Worm (Caenorhabditis elegans): Measurements from ENCODE around the gene T21B4.15.

T21B4.15 gene

ce11 chrII:12494556-12495131, 4.6 kb downstream of the T21B4.15 start, which contains the start of gene col-85:
Gene col-85 (minus strand): TSS chrII:12495095.
- peak; percentile 40 for TF ChIP-seq ztf-11 (tag; optimal IDR thresholded peaks at IDR 0.05)
- peak; percentile 95 for TF ChIP-seq M03D4.4 (tag; optimal IDR thresholded peaks at IDR 0.05)
- TF ChIP-seq flh-1 (GFP tag; optimal IDR thresholded peaks at IDR 0.05), result peak; percentile 92
- peak; percentile 72 for TF ChIP-seq nhr-28 (tag; optimal IDR thresholded peaks at IDR 0.05)
- TF ChIP-seq pha-4 (tag; optimal IDR thresholded peaks at IDR 0.05), result peak; percentile 18
- peak; percentile 91 for TF ChIP-seq lin-32 (GFP tag; optimal IDR thresholded peaks at IDR 0.05)
- peak; percentile 86 for TF ChIP-seq sem-2 (GFP tag; optimal IDR thresholded peaks at IDR 0.05)
- TF ChIP-seq mep-1 (tag; optimal IDR thresholded peaks at IDR 0.05), result peak; percentile 58
- TF ChIP-seq lsy-2 (tag; optimal IDR thresholded peaks at IDR 0.05), result peak; percentile 48
- no peak for TF ChIP-seq blmp-1 (tag; optimal IDR thresholded peaks at IDR 0.05)
- peak; percentile 97 for TF ChIP-seq sptf-1 (tag; optimal IDR thresholded peaks at IDR 0.05)
- TF ChIP-seq mls-2 (tag; optimal IDR thresholded peaks at IDR 0.05), result peak; percentile 98
- peak; percentile 96 for TF ChIP-seq ceh-83 (GFP tag; optimal IDR thresholded peaks at IDR 0.05)
- peak; percentile 23 for TF ChIP-seq unc-62 (GFP tag; optimal IDR thresholded peaks at IDR 0.05)
- peak; percentile 91 for TF ChIP-seq tbx-8 (GFP tag; optimal IDR thresholded peaks at IDR 0.05)
- TF ChIP-seq elt-3 (tag; optimal IDR thresholded peaks at IDR 0.05), result peak; percentile 4
- peak; percentile 94 for TF ChIP-seq drap-1 (GFP tag; optimal IDR thresholded peaks at IDR 0.05)
- TF ChIP-seq nhr-12 (tag; optimal IDR thresholded peaks at IDR 0.05), result peak; percentile 38
- no peak for TF ChIP-seq hlh-1 (tag; optimal IDR thresholded peaks at IDR 0.05)
- TF ChIP-seq mab-5 (tag; optimal IDR thresholded peaks at IDR 0.05), result peak; percentile 49
- peak; percentile 94 for TF ChIP-seq ceh-43 (GFP tag; optimal IDR thresholded peaks at IDR 0.05)
- TF ChIP-seq elt-1 (tag; optimal IDR thresholded peaks at IDR 0.05; ENCODE audit: borderline replicate concordance, insufficient read depth), result peak; percentile 10
- peak; percentile 50 for TF ChIP-seq unc-39 (tag; optimal IDR thresholded peaks at IDR 0.05)
- no peak for TF ChIP-seq snpc-4 (tag; optimal IDR thresholded peaks at IDR 0.05)
- TF ChIP-seq cnd-1 (tag; optimal IDR thresholded peaks at IDR 0.05), result peak; percentile 89
- peak; percentile 47 for TF ChIP-seq ces-1 (GFP tag; optimal IDR thresholded peaks at IDR 0.05)
- TF ChIP-seq ham-2 (GFP tag; optimal IDR thresholded peaks at IDR 0.05), result peak; percentile 94
- no peak for TF ChIP-seq zip-8 (tag; optimal IDR thresholded peaks at IDR 0.05)
- peak; percentile 94 for TF ChIP-seq bed-3 (GFP tag; optimal IDR thresholded peaks at IDR 0.05)
- TF ChIP-seq ceh-39 (tag; optimal IDR thresholded peaks at IDR 0.05), result peak; percentile 1
- no peak for TF ChIP-seq nhr-2 (tag; optimal IDR thresholded peaks at IDR 0.05)
- no peak for TF ChIP-seq nhr-76 (tag; optimal IDR thresholded peaks at IDR 0.05)
- TF ChIP-seq lin-13 (tag; optimal IDR thresholded peaks at IDR 0.05), result peak; percentile 15
- TF ChIP-seq nhr-237 (tag; optimal IDR thresholded peaks at IDR 0.05), result peak; percentile 45
- TF ChIP-seq unc-120 (tag; optimal IDR thresholded peaks at IDR 0.05; ENCODE audit: poor library complexity, severe bottlenecking), result peak; percentile 94

DNA sequence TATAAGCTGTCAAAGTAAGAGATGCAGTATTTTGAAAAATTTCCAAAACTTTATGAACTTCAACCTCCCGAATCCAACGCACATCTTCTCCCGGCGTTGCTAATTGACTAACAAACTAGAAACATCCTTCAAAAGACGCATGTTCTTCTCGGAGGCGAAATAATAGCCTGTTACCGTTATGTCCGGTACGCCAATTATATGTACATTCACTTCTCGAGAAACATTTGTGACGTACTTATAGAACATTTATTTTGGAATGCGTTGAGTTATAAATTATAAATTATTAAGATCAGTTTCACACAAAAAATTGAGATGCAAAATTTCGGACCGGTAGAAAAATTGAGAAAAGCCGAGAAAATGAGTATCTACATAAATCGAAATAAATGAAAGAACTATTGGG, 7.0 kb downstream of the T21B4.15 start, which contains the start of gene T21B4.3:
T21B4.3 (minus strand) TSS at position 101 of the 400 bp plus-strand sequence.
- TF ChIP-seq zip-8 (tag; optimal IDR thresholded peaks at IDR 0.05), result no peak

DNA sequence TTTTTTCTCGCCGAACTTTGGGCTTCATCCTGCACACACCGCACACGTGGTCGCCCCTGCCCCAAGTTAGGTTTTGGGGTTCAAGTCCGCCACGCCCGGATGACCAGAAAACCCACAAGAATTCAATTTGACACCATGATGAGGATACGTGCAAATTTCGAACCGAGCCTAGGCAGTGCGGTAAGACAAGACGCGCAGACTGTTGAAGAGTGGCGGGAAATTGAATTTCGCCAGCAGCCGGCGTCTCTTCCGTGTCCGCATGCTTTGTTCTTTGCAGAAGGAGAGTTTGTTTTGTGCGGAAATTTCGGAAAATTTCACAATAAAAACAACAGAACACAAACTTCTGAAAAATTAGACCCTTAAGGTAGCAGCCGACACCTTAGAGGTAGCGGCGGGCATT, 10.0 kb downstream of the T21B4.15 start:
- no peak for TF ChIP-seq ceh-39 (tag; optimal IDR thresholded peaks at IDR 0.05)
- no peak for TF ChIP-seq unc-39 (tag; optimal IDR thresholded peaks at IDR 0.05)
- no peak for TF ChIP-seq lin-32 (GFP tag; optimal IDR thresholded peaks at IDR 0.05)
- no peak for TF ChIP-seq ham-2 (GFP tag; optimal IDR thresholded peaks at IDR 0.05)
- no peak for TF ChIP-seq unc-120 (tag; optimal IDR thresholded peaks at IDR 0.05; ENCODE audit: poor library complexity, severe bottlenecking)
- TF ChIP-seq mep-1 (tag; optimal IDR thresholded peaks at IDR 0.05), result no peak
- peak; percentile 91 for TF ChIP-seq ces-1 (GFP tag; optimal IDR thresholded peaks at IDR 0.05)

- no peak for TF ChIP-seq mep-1 (tag; optimal IDR thresholded peaks at IDR 0.05)
- no peak for TF ChIP-seq elt-1 (tag; optimal IDR thresholded peaks at IDR 0.05; ENCODE audit: borderline replicate concordance, insufficient read depth)
- no peak for TF ChIP-seq drap-1 (GFP tag; optimal IDR thresholded peaks at IDR 0.05)
- no peak for TF ChIP-seq unc-120 (tag; optimal IDR thresholded peaks at IDR 0.05; ENCODE audit: poor library complexity, severe bottlenecking)
- TF ChIP-seq sem-2 (GFP tag; optimal IDR thresholded peaks at IDR 0.05), result no peak
- no peak for TF ChIP-seq ces-1 (GFP tag; optimal IDR thresholded peaks at IDR 0.05)
- TF ChIP-seq flh-1 (GFP tag; optimal IDR thresholded peaks at IDR 0.05), result no peak
- TF ChIP-seq cnd-1 (tag; optimal IDR thresholded peaks at IDR 0.05), result no peak
Measured at ce11 chrII:12502784-12503183, 12.8 kb downstream of the T21B4.15 start, which contains the start of gene ador-1. Gene ador-1 (minus strand): TSS chrII:12502884.

Data from whole organism, mixed stage, embryonic.